Worm (Caenorhabditis elegans): ENCODE results near the gene mpst-1.

DNA sequence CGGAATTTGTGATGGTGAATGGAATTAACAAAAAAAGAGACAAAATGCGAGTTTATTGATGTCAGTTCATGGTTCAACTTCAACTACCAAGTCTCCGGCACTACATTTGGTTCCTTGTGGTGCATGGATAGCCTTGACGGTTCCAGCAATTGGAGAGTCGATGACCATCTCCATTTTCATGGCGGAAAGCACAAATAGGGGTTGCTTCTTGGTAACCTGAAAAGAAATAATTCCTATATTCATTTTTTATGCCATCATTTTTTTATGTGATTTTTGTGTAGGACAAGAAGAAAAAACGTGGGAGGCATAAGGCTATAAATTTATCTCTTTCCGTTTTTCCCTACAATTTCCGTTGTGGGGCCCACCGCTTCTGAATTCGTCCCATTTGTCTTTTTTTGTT lies 8.8 kb downstream of the mpst-1 start:
- TF ChIP-seq fos-1 (tag; optimal IDR thresholded peaks at IDR 0.05), result no peak
- TF ChIP-seq unc-62 (GFP tag; optimal IDR thresholded peaks at IDR 0.05), result no peak
- no peak for TF ChIP-seq ceh-8 (GFP tag; optimal IDR thresholded peaks at IDR 0.05)
- no peak for TF ChIP-seq lsy-2 (tag; optimal IDR thresholded peaks at IDR 0.05)
- no peak for TF ChIP-seq elt-3 (tag; optimal IDR thresholded peaks at IDR 0.05)
- TF ChIP-seq Y116A8C.19 (tag; optimal IDR thresholded peaks at IDR 0.05; ENCODE audit: borderline replicate concordance), result no peak
- TF ChIP-seq fkh-4 (tag; optimal IDR thresholded peaks at IDR 0.05; ENCODE audit: borderline replicate concordance), result no peak
- no peak for TF ChIP-seq rnt-1 (tag; optimal IDR thresholded peaks at IDR 0.05)
- no peak for TF ChIP-seq nhr-11 (tag; optimal IDR thresholded peaks at IDR 0.05)
- no peak for TF ChIP-seq fkh-8 (tag; optimal IDR thresholded peaks at IDR 0.05)
- no peak for TF ChIP-seq ceh-88 (GFP tag; IDR thresholded peaks at IDR 0.05)
- no peak for TF ChIP-seq ceh-82 (tag; optimal IDR thresholded peaks at IDR 0.05)
- no peak for TF ChIP-seq ztf-11 (tag; optimal IDR thresholded peaks at IDR 0.05)
- TF ChIP-seq zag-1 (tag; optimal IDR thresholded peaks at IDR 0.05), result no peak
